Worm (Caenorhabditis elegans): ENCODE data around the gene T28A11.20.

The T28A11.20 gene

DNA sequence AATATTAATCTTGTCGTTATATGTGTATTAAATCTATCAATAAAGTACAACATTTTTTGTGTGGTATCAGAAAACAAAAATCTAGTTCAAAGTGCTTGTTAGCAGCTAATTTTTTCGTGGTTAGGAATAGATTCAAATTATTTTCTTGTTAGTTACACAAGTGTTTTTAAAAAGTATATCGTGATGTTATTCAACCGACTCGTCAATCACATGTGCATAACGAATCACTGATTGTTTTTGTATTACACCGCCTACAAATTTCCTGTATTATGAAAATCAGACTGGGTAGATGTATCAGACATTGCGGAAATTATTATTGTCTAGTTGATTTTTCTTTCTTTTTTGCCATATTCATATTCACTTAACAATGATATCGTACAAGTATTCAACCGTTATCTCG lies 9.9 kb upstream of the T28A11.20 start, which contains the start of gene str-64:
Gene str-64, plus strand, starts transcription at position 301 of the 400 bp plus-strand sequence.
- TF ChIP-seq F13C5.2 (tag; optimal IDR thresholded peaks at IDR 0.05) (no peak), ets-7 (tag; optimal IDR thresholded peaks at IDR 0.05) (no peak), aly-1 (tag; optimal IDR thresholded peaks at IDR 0.05) (no peak), hmbx-1 (tag; optimal IDR thresholded peaks at IDR 0.05) (no peak)

DNA sequence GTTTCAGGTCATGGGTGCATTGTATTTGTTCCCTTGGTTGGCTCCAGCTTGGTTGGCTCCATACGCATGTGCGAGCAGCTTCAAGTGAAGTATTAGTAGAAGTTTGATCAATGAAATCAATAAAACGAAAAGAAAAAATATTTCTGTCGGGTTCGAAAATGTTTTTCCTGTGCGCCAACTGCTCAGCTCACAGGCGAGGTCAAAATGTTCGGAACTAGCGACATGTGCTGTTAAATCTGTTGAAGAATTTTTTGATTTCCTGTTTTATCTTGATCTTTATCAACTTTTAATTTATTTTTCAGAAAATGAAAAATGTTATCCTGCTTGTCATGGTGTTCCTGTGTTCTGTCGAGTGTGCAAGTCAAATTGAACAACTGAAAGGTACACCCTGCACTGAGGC lies 8.5 kb upstream of the T28A11.20 start, which contains the start of gene T28A11.25:
Gene T28A11.25, plus strand, starts transcription at position 301 of the 400 bp plus-strand sequence.
- TF ChIP-seq scrt-1 (GFP tag; IDR thresholded peaks at IDR 0.05) (no peak), pes-1 (GFP tag; IDR thresholded peaks at IDR 0.05) (no peak), aly-1 (tag; optimal IDR thresholded peaks at IDR 0.05) (no peak), hmg-4 (GFP tag; optimal IDR thresholded peaks at IDR 0.05) (no peak), tbx-11 (GFP tag; IDR thresholded peaks at IDR 0.05) (no peak), hmbx-1 (tag; optimal IDR thresholded peaks at IDR 0.05) (no peak), flt-1 (GFP tag; IDR thresholded peaks at IDR 0.05) (no peak), ceh-36 (tag; optimal IDR thresholded peaks at IDR 0.05) (no peak), ets-7 (tag; optimal IDR thresholded peaks at IDR 0.05) (no peak)

DNA sequence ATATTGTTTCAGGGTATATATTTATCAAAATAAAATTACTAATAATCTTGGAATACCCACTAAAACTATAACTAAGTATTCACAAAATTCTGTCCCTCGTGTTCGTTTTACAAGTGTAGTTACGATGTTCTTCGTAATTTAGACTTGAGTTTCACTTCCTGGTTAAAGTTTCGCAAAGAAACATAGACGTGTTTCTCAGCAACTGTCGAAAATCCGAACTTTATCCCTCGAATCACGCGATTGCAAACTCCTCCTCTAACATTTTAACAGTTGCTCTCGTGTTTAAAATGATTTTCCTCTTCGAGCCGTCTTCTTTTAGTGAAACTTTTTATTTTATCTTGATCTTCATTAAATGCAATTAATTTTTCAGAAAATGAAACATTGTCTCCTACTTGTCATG lies 7.0 kb upstream of the T28A11.20 start, which contains the start of gene T28A11.2:
Gene T28A11.2, plus strand, starts transcription at position 371 of the 400 bp plus-strand sequence.
- no peak for TF ChIP-seq hnd-1 (tag; optimal IDR thresholded peaks at IDR 0.05)
- TF ChIP-seq sea-1 (GFP tag; conservative IDR thresholded peaks at IDR 0.05): no peak
- no peak for TF ChIP-seq tbx-11 (GFP tag; IDR thresholded peaks at IDR 0.05)
- TF ChIP-seq hmbx-1 (tag; optimal IDR thresholded peaks at IDR 0.05): no peak
- TF ChIP-seq ama-1 (optimal IDR thresholded peaks at IDR 0.05): no peak

DNA sequence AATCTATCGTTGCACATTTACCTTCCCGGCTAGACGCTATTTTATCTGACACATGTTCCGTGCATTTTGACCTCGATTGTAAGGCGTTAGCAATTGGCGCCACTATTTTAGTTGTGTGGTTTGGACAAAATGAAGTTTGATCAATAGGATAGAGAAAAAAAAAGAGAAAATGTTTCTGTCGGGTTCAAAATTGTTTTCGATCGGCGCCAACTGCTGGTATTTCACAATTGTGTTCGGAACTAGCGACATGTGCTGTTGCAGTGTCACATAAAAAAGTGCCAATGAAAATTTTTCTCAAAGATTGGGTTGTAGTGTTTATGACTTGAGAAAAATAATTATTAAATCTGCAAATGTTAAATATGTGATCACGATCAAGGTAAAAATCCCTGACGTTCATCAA lies 6.1 kb upstream of the T28A11.20 start:
- TF ChIP-seq hmbx-1 (tag; optimal IDR thresholded peaks at IDR 0.05): no peak
- no peak for TF ChIP-seq flt-1 (GFP tag; IDR thresholded peaks at IDR 0.05)
- TF ChIP-seq F13C5.2 (tag; optimal IDR thresholded peaks at IDR 0.05): no peak
- no peak for TF ChIP-seq scrt-1 (GFP tag; IDR thresholded peaks at IDR 0.05)
- no peak for TF ChIP-seq hnd-1 (tag; optimal IDR thresholded peaks at IDR 0.05)
- TF ChIP-seq ceh-13 (GFP tag; optimal IDR thresholded peaks at IDR 0.05): no peak
- no peak for TF ChIP-seq ama-1 (optimal IDR thresholded peaks at IDR 0.05)
- TF ChIP-seq tbx-37 (GFP tag; conservative IDR thresholded peaks at IDR 0.05): no peak
- TF ChIP-seq pes-1 (GFP tag; IDR thresholded peaks at IDR 0.05): no peak
- no peak for TF ChIP-seq sea-1 (GFP tag; conservative IDR thresholded peaks at IDR 0.05)
- no peak for TF ChIP-seq ceh-36 (tag; optimal IDR thresholded peaks at IDR 0.05)
- TF ChIP-seq B0310.2 (tag; optimal IDR thresholded peaks at IDR 0.05): no peak

DNA sequence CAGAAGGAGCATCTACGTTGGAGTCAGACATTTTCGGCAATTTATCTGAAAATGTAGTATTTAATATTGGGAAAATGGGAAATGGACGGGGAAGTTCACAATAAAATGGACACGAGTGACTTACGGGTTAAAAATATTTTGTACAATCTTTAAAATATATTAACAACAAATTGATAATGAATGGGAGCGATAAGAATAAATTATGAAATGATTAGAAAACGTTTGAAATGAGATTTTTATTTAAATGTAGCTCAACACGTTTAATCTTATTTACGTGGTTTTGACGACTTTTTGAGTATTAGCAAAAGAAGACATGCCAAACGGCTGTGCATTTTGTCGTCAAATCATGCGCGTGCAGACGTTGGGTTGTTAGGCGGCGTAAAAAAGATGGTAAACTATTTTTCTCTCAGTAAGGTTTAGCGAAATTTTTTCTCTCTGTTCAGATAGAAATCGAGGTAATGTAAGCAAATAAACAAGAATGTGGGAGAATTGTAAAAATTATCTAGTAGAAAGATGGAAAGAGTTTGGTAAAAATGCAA lies 5.1 kb upstream of the T28A11.20 start, which contains the start of gene fbxa-64:
Gene fbxa-64, minus strand, starts transcription at position 51 of the 539 bp plus-strand sequence.
- TF ChIP-seq flt-1 (GFP tag; IDR thresholded peaks at IDR 0.05) (no peak), F13C5.2 (tag; optimal IDR thresholded peaks at IDR 0.05) (no peak), B0310.2 (tag; optimal IDR thresholded peaks at IDR 0.05) (no peak), pes-1 (GFP tag; IDR thresholded peaks at IDR 0.05) (no peak), aly-1 (tag; optimal IDR thresholded peaks at IDR 0.05) (no peak), scrt-1 (GFP tag; IDR thresholded peaks at IDR 0.05) (no peak), hmg-4 (GFP tag; optimal IDR thresholded peaks at IDR 0.05) (no peak), tbx-37 (GFP tag; conservative IDR thresholded peaks at IDR 0.05) (no peak), ceh-36 (tag; optimal IDR thresholded peaks at IDR 0.05) (no peak), ets-7 (tag; optimal IDR thresholded peaks at IDR 0.05) (no peak)

DNA sequence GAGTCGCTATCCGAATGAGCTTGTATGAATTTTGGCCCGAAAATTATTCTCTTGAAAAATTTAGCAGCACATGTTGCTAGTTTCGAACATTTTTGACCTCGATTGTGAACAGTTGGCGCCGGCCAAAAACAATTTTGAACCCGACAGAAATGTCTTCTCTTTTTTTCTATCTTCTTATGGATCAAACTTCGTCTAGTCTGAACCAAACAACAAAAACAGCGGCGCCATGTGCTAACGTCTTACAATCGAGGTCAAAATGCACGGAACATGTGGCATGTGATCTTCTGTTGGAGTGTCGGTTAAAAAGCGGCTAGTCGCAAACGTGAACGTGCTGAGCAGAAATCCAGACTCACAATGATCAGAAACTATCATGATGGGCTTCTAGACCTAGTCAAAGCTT lies 3.1 kb upstream of the T28A11.20 start:
- no peak for TF ChIP-seq pes-1 (GFP tag; IDR thresholded peaks at IDR 0.05)
- no peak for TF ChIP-seq hmbx-1 (tag; optimal IDR thresholded peaks at IDR 0.05)
- no peak for TF ChIP-seq ama-1 (optimal IDR thresholded peaks at IDR 0.05)
- no peak for TF ChIP-seq tbx-37 (GFP tag; conservative IDR thresholded peaks at IDR 0.05)
- no peak for TF ChIP-seq aly-1 (tag; optimal IDR thresholded peaks at IDR 0.05)
- no peak for TF ChIP-seq hmg-4 (GFP tag; optimal IDR thresholded peaks at IDR 0.05)
- no peak for TF ChIP-seq tra-4 (tag; optimal IDR thresholded peaks at IDR 0.05)
- no peak for TF ChIP-seq scrt-1 (GFP tag; IDR thresholded peaks at IDR 0.05)
- no peak for TF ChIP-seq ets-7 (tag; optimal IDR thresholded peaks at IDR 0.05)
- TF ChIP-seq B0310.2 (tag; optimal IDR thresholded peaks at IDR 0.05): no peak

DNA sequence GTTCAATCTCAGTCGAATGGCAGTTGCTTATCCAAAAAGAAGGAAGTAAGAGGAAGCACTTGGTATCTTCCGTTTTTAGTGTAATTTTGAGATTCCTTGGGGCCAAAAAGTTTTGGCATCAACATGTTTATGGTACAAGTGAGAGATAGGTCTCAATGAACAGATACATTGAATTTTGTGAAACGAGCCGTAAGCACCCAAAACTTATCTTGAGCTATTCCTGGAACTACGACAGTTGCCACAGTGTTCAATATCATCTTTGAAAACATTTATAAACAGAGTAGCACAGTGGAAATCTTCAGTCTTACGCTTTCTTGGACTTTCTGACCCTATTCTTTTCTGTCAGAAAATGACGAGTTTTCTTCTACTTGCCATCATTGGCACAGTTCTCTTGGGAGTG lies 2.0 kb upstream of the T28A11.20 start, which contains the start of gene T28A11.3:
Gene T28A11.3, plus strand, starts transcription at position 301 of the 400 bp plus-strand sequence.
- no peak for TF ChIP-seq hmbx-1 (tag; optimal IDR thresholded peaks at IDR 0.05)
- TF ChIP-seq ceh-13 (GFP tag; optimal IDR thresholded peaks at IDR 0.05): no peak

DNA sequence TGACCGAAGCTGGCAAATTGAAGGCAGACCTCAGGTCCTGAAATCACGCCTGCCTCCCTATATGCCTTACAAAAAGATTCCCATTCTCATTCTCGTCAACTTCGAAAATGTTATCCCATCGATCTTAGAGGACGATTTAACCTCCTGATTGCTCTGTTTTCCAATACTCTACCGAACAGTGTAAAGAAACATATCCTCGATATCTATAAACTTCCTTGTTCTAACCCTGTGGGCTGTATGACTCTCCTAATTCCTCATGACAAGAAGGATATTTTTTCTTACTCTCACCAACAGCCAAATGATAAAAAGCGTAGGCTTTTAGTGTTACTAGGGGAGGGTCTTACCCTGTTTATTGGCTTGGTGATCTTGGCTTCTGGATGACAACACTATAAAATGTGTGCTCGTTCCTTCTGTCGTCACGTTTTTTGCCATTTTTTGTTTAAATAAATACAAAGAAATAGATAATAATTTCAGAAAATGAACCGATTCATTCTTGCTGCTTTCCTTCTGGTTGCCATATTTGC lies 583 bp upstream of the T28A11.20 start, which contains the start of gene T28A11.4:
Gene T28A11.4, plus strand, starts transcription at position 474 of the 524 bp plus-strand sequence.
- no peak for TF ChIP-seq flt-1 (GFP tag; IDR thresholded peaks at IDR 0.05)

DNA sequence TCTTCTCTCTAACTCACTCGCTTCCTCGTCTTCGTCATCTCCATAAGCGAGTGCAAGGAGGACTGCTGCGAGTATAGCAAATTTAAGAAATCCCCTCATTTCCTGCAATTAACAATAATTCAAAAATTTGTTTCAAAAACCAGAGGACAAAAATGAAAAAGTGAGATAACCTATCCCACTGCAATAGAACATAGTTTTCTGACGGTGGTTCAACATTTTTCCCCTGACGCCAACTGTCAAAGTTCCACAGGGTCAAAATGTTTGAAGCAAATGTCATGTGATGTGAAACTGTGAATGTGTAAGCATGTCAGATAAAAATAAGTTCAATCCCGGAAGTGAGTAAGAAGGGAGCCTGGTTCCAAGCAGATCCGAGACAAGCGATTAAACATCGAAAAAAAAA lies 3.6 kb downstream of the T28A11.20 start, which contains the start of gene T28A11.19:
Gene T28A11.19, minus strand, starts transcription at position 108 of the 400 bp plus-strand sequence.
- no peak for TF ChIP-seq aly-1 (tag; optimal IDR thresholded peaks at IDR 0.05)
- no peak for TF ChIP-seq hmbx-1 (tag; optimal IDR thresholded peaks at IDR 0.05)
- no peak for TF ChIP-seq ets-7 (tag; optimal IDR thresholded peaks at IDR 0.05)
- no peak for TF ChIP-seq pes-1 (GFP tag; IDR thresholded peaks at IDR 0.05)
- TF ChIP-seq tra-4 (tag; optimal IDR thresholded peaks at IDR 0.05): no peak
- no peak for TF ChIP-seq tbx-11 (GFP tag; IDR thresholded peaks at IDR 0.05)
- no peak for TF ChIP-seq hmg-4 (GFP tag; optimal IDR thresholded peaks at IDR 0.05)
- no peak for TF ChIP-seq F13C5.2 (tag; optimal IDR thresholded peaks at IDR 0.05)
- no peak for TF ChIP-seq scrt-1 (GFP tag; IDR thresholded peaks at IDR 0.05)
- no peak for TF ChIP-seq flt-1 (GFP tag; IDR thresholded peaks at IDR 0.05)
- no peak for TF ChIP-seq ceh-36 (tag; optimal IDR thresholded peaks at IDR 0.05)
- no peak for TF ChIP-seq ama-1 (optimal IDR thresholded peaks at IDR 0.05)
- TF ChIP-seq B0310.2 (tag; optimal IDR thresholded peaks at IDR 0.05): no peak
- no peak for TF ChIP-seq ceh-13 (GFP tag; optimal IDR thresholded peaks at IDR 0.05)
- TF ChIP-seq sea-1 (GFP tag; conservative IDR thresholded peaks at IDR 0.05): no peak
- TF ChIP-seq tbx-37 (GFP tag; conservative IDR thresholded peaks at IDR 0.05): no peak
- no peak for TF ChIP-seq hnd-1 (tag; optimal IDR thresholded peaks at IDR 0.05)

All from whole organism, early embryonic.